Worm (Caenorhabditis elegans) whole organism, L4/young adult: ENCODE results near the gene F20G2.1.

Experiments
- W03F9.2 ChIP-seq: fragments of 150-350 bp; optimal IDR thresholded peaks from 2 replicates; lab custom pipeline; 2014; ENCODE audit warnings: missing biosample characterization, missing genetic modification characterization
- dao-5 ChIP-seq: sonication (generic microtip); optimal IDR thresholded peaks from 2 replicates; lab custom pipeline; 2016; ENCODE audit warnings: missing genotype, missing genetic modification characterization, moderate library complexity, missing compliant biosample characterization
- him-1 ChIP-seq: sonication (generic microtip); optimal IDR thresholded peaks from 2 replicates; lab custom pipeline; 2016; ENCODE audit warnings: missing genotype, missing genetic modification reagents, missing genetic modification characterization, missing compliant biosample characterization

DNA sequence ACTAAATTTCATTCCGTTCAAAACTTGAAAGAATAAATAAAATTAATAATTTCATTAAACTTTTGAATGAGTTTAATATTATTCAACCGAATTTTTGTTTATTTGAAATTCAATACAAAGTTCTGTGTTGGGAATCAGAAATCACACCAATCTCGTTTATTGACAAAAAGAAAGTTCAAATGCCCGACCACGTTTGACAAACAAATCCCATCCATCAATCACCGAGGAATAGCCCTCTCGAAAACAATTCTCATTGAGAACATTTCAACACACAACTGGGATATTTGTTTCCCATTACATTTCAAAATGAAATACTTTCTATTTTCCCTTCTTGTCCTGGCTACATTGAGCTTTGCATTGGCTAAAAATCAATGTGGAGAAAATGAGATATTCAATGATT, 24.5 kb upstream of the F20G2.1 start, which contains the start of gene F53C11.9:
- TF ChIP-seq dao-5 (tag; lab: Kevin White, UChicago) (no peak), him-1 (tag; lab: Kevin White, UChicago) (no peak), W03F9.2 (tag; lab: Kevin White, UChicago) (no peak)
